Worm (Caenorhabditis elegans) whole organism, L4 larva: Measurements from ENCODE around the gene C37C3.12.

Experiments
- D1046.2 ChIP-seq: fragments of 200-800 bp; sonication (Bioruptor generic); IDR thresholded peaks from 2 replicates; pipeline ENCODE4 v1.3.6; 2022; ENCODE audit warnings: missing genetic modification characterization, missing compliant biosample characterization
- R02D3.7 ChIP-seq: fragments of 150-350 bp; sonication (generic microtip); optimal IDR thresholded peaks from 3 replicates; lab custom pipeline; 2014; ENCODE audit warnings: missing biosample characterization, missing genetic modification characterization
- Y48G9A.11 ChIP-seq: fragments of 200-800 bp; sonication (Bioruptor generic); IDR thresholded peaks from 2 replicates; pipeline ENCODE4 v1.3.6; 2022; ENCODE audit warnings: missing genetic modification reagents, missing genetic modification characterization, missing compliant biosample characterization
- Y5F2A.4 ChIP-seq: fragments of 200-800 bp; sonication (Bioruptor generic); optimal IDR thresholded peaks from 2 replicates; lab custom pipeline; 2018; ENCODE audit warnings: mild to moderate bottlenecking, missing genetic modification characterization, missing compliant biosample characterization
- Y75B8A.6 ChIP-seq: fragments of 200-800 bp; sonication (Bioruptor generic); IDR thresholded peaks from 2 replicates; pipeline ENCODE4 v1.3.6; 2022; ENCODE audit warnings: missing genetic modification reagents, missing genetic modification characterization, missing compliant biosample characterization
- aha-1 ChIP-seq: fragments of 150-350 bp; peaks from one replicate; lab custom pipeline; 2014; ENCODE audit warnings: missing biosample characterization, missing genetic modification characterization
- ceh-20 ChIP-seq: fragments of 200-800 bp; sonication (Bioruptor generic); IDR thresholded peaks from 2 replicates; pipeline ENCODE4 v1.3.6; 2022; ENCODE audit warnings: missing genetic modification reagents, missing genetic modification characterization, missing compliant biosample characterization
- daf-16 ChIP-seq, 3 experiments: sonication (generic microtip); optimal IDR thresholded peaks; 2 replicates each; lab custom pipeline; 2016 to 2017; ENCODE audit warnings: missing genetic modification characterization in 3 of 3, missing genetic modification reagents in 3 of 3, mild to moderate bottlenecking in 2 of 3, missing compliant biosample characterization in 2 of 3, missing biosample characterization in 1 of 3, moderate library complexity in 1 of 3
- daf-8 ChIP-seq: fragments of 200-800 bp; sonication (Bioruptor generic); IDR thresholded peaks from 2 replicates; pipeline ENCODE4 v1.3.6; 2022; ENCODE audit warnings: missing genetic modification characterization, missing compliant biosample characterization
- dmd-6 ChIP-seq: fragments of 200-800 bp; sonication (Bioruptor generic); IDR thresholded peaks from 2 replicates; pipeline ENCODE4 v1.3.6; 2022; ENCODE audit warnings: missing genetic modification reagents, missing genetic modification characterization, missing compliant biosample characterization
- dve-1 ChIP-seq: sonication (generic microtip); optimal IDR thresholded peaks from 2 replicates; lab custom pipeline; 2017; ENCODE audit warnings: antibody characterized with exemption, mild to moderate bottlenecking, missing genetic modification characterization, missing compliant biosample characterization; ENCODE audit not compliant: insufficient read depth
- egl-43 ChIP-seq: fragments of 200-800 bp; sonication (Bioruptor generic); IDR thresholded peaks from 2 replicates; pipeline ENCODE4 v1.3.6; 2022; ENCODE audit warnings: missing genetic modification reagents, missing genetic modification characterization, missing compliant biosample characterization
- fkh-10 ChIP-seq: fragments of 150-350 bp; optimal IDR thresholded peaks from 2 replicates; lab custom pipeline; 2014; ENCODE audit warnings: missing biosample characterization, missing genetic modification reagents, missing genetic modification characterization
- hlh-11 ChIP-seq: fragments of 200-800 bp; sonication (Bioruptor generic); optimal IDR thresholded peaks from 2 replicates; lab custom pipeline; 2018; ENCODE audit warnings: mild to moderate bottlenecking, missing genetic modification characterization, missing compliant biosample characterization
- lim-7 ChIP-seq: fragments of 200-800 bp; sonication (Bioruptor generic); IDR thresholded peaks from 2 replicates; pipeline ENCODE4 v1.3.6; 2022; ENCODE audit warnings: missing genetic modification characterization, missing compliant biosample characterization
- lin-39 ChIP-seq: fragments of 150-350 bp; optimal IDR thresholded peaks from 2 replicates; lab custom pipeline; 2014; ENCODE audit warnings: missing biosample characterization, missing genetic modification reagents, missing genetic modification characterization
- lir-3 ChIP-seq: sonication (generic microtip); optimal IDR thresholded peaks from 2 replicates; lab custom pipeline; 2016; ENCODE audit warnings: mild to moderate bottlenecking, missing genetic modification characterization, missing compliant biosample characterization
- madf-9 ChIP-seq: fragments of 200-800 bp; sonication (Bioruptor generic); conservative IDR thresholded peaks from 2 replicates; pipeline ENCODE4 v1.3.6; 2022; ENCODE audit warnings: missing genetic modification reagents, missing genetic modification characterization, missing compliant biosample characterization
- mdl-1 ChIP-seq, 2 experiments: fragments of 150-350 bp in 1 of 2; sonication (generic microtip) in 1 of 2; optimal IDR thresholded peaks; 2 replicates each; lab custom pipeline; 2014 to 2017; ENCODE audit warnings: missing biosample characterization in 2 of 2, missing genetic modification characterization in 2 of 2
- mdt-29 ChIP-seq: fragments of 200-800 bp; sonication (Bioruptor generic); IDR thresholded peaks from 2 replicates; pipeline ENCODE4 v1.3.6; 2022; ENCODE audit warnings: missing genetic modification reagents, missing genetic modification characterization, missing compliant biosample characterization
- mes-2 ChIP-seq: sonication (generic microtip); optimal IDR thresholded peaks from 2 replicates; lab custom pipeline; 2016; ENCODE audit warnings: missing genotype, mild to moderate bottlenecking, missing genetic modification characterization, missing compliant biosample characterization; ENCODE audit not compliant: poor library complexity, severe bottlenecking
- nhr-11 ChIP-seq: fragments of 150-350 bp; optimal IDR thresholded peaks from 2 replicates; lab custom pipeline; 2014; ENCODE audit warnings: missing biosample characterization, missing genetic modification characterization
- nhr-25 ChIP-seq: sonication (generic microtip); optimal IDR thresholded peaks from 2 replicates; lab custom pipeline; 2017; ENCODE audit warnings: missing genetic modification characterization, mild to moderate bottlenecking, missing compliant biosample characterization, antibody characterized with exemption, moderate library complexity, borderline replicate concordance; ENCODE audit not compliant: insufficient read depth
- nhr-28 ChIP-seq: fragments of 150-350 bp; optimal IDR thresholded peaks from 2 replicates; lab custom pipeline; 2014; ENCODE audit warnings: missing biosample characterization, missing genetic modification characterization
- nhr-48 ChIP-seq: sonication (generic microtip); optimal IDR thresholded peaks from 2 replicates; lab custom pipeline; 2016; ENCODE audit warnings: mild to moderate bottlenecking, missing genetic modification characterization, missing compliant biosample characterization
- nhr-6 ChIP-seq: fragments of 150-350 bp; optimal IDR thresholded peaks from 2 replicates; lab custom pipeline; 2014; ENCODE audit warnings: missing biosample characterization, missing genetic modification characterization
- nhr-77 ChIP-seq: fragments of 150-350 bp; optimal IDR thresholded peaks from 2 replicates; lab custom pipeline; 2014; ENCODE audit warnings: missing biosample characterization, missing genetic modification characterization
- php-3 ChIP-seq: fragments of 200-800 bp; sonication (Bioruptor generic); IDR thresholded peaks from 2 replicates; pipeline ENCODE4 v1.3.6; 2022; ENCODE audit warnings: missing genetic modification reagents, missing genetic modification characterization, missing compliant biosample characterization
- pqm-1 ChIP-seq: sonication (generic microtip); optimal IDR thresholded peaks from 2 replicates; lab custom pipeline; 2017; ENCODE audit warnings: missing biosample characterization, missing genetic modification characterization
- sdz-12 ChIP-seq: fragments of 200-800 bp; sonication (Bioruptor generic); optimal IDR thresholded peaks from 2 replicates; lab custom pipeline; 2018; ENCODE audit warnings: mild to moderate bottlenecking, missing genetic modification characterization, missing compliant biosample characterization
- set-16 ChIP-seq: fragments of 200-800 bp; sonication (Bioruptor generic); IDR thresholded peaks from 2 replicates; pipeline ENCODE4 v1.3.6; 2022; ENCODE audit warnings: missing genetic modification reagents, missing genetic modification characterization, missing compliant biosample characterization
- skn-1 ChIP-seq: fragments of 150-350 bp; optimal IDR thresholded peaks from 2 replicates; lab custom pipeline; 2014; ENCODE audit warnings: missing biosample characterization, missing genetic modification characterization
- spr-1 ChIP-seq: sonication (generic microtip); optimal IDR thresholded peaks from 2 replicates; lab custom pipeline; 2016; ENCODE audit warnings: mild to moderate bottlenecking, missing genetic modification characterization, missing compliant biosample characterization
- tra-1 ChIP-seq: fragments of 200-800 bp; sonication (Bioruptor generic); IDR thresholded peaks from 2 replicates; pipeline ENCODE4 v1.3.6; 2022; ENCODE audit warnings: missing genetic modification reagents, missing genetic modification characterization, missing compliant biosample characterization
- unc-39 ChIP-seq: sonication (generic microtip); optimal IDR thresholded peaks from 2 replicates; lab custom pipeline; 2017; ENCODE audit warnings: missing biosample characterization, missing genetic modification characterization
- zfp-2 ChIP-seq: sonication (generic microtip); optimal IDR thresholded peaks from 2 replicates; lab custom pipeline; 2016; ENCODE audit warnings: mild to moderate bottlenecking, missing genetic modification characterization, missing compliant biosample characterization
- zfp-3 ChIP-seq: fragments of 200-800 bp; sonication (Bioruptor generic); conservative IDR thresholded peaks from 2 replicates; pipeline ENCODE4 v1.3.6; 2022; ENCODE audit warnings: missing genetic modification reagents, missing genetic modification characterization, missing compliant biosample characterization
- ztf-11 ChIP-seq: fragments of 150-350 bp; optimal IDR thresholded peaks from 2 replicates; lab custom pipeline; 2014; ENCODE audit warnings: missing biosample characterization, missing genetic modification characterization

Gene C37C3.12

DNA sequence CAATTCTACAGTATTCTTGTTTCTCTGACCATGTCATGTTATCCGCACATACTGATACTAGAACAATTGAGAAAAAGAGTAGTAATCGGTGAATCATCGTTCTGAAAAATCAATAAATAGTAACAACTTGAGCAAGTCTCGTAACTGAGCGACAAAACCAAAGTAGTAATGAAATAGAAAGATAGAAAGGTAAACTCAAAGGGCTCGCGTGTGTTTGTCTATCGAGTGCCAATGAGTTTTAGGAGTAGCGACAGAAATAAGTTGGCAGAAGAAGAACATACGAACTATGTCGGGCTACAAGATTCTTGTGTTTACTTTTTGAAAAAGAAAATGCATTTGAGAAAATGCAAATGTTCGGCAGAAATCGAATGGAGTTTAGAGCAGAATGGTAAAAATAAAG is at the start of gene C37C3.12:
Gene C37C3.12 (minus strand): TSS at position 101 of the 400 bp plus-strand sequence.
- TF ChIP-seq D1046.2 (GFP tag; lab: Robert Waterston, UW), result no peak
- no peak for TF ChIP-seq daf-8 (GFP tag; lab: Robert Waterston, UW)
- TF ChIP-seq tra-1 (GFP tag; lab: Robert Waterston, UW), result no peak
- TF ChIP-seq sdz-12 (GFP tag; lab: Kevin White, UChicago), result no peak
- no peak for TF ChIP-seq R02D3.7 (tag; lab: Kevin White, UChicago)
- TF ChIP-seq mdt-29 (GFP tag; lab: Robert Waterston, UW), result no peak
- no peak for TF ChIP-seq lin-39
- no peak for TF ChIP-seq Y75B8A.6 (GFP tag; lab: Robert Waterston, UW)
- no peak for TF ChIP-seq lim-7 (GFP tag; lab: Robert Waterston, UW)
- no peak for TF ChIP-seq egl-43

DNA sequence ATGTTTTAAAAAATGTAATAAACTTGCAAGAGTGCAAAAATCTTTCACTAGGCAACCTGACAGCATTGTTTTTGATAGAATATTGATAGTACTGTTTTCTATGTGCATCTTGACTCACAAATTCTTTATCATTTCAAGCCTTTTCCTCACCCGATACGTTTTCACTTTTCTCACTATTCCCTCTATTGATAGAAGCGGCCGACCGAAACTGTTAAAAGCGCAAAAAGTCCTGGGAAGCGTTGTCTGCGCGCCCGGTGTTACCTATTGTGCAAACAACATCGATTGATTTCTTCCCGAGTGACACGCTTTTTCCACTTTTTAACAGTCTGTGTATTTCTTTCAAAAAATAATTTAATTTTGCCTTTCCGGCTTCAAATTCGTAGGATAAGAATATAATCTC is 48.7 kb upstream of the C37C3.12 start:
- TF ChIP-seq madf-9 (GFP tag; lab: Robert Waterston, UW) (no peak), mes-2 (tag; lab: Kevin White, UChicago) (peak; percentile 22), set-16 (GFP tag; lab: Robert Waterston, UW) (no peak), php-3 (GFP tag; lab: Robert Waterston, UW) (no peak), daf-8 (GFP tag; lab: Robert Waterston, UW) (no peak), Y48G9A.11 (GFP tag; lab: Robert Waterston, UW) (no peak), ceh-20 (GFP tag; lab: Robert Waterston, UW) (no peak), dmd-6 (peak; percentile 45), skn-1 (tag; lab: Kevin White, UChicago) (no peak), fkh-10 (GFP tag; lab: Kevin White, UChicago) (no peak), nhr-6 (tag; lab: Kevin White, UChicago) (peak; percentile 9), lim-7 (GFP tag; lab: Robert Waterston, UW) (no peak), nhr-77 (tag; lab: Kevin White, UChicago) (no peak), unc-39 (tag; lab: Kevin White, UChicago) (no peak), dve-1 (tag; lab: Kevin White, UChicago) (peak; percentile 43), D1046.2 (GFP tag; lab: Robert Waterston, UW) (no peak), sdz-12 (GFP tag; lab: Kevin White, UChicago) (no peak), ztf-11 (no peak), daf-16 (GFP tag; optimal IDR thresholded peaks at IDR 0.05; lab: Kevin White, UChicago) (no peak), daf-16 (tag; optimal IDR thresholded peaks at IDR 0.05; lab: Kevin White, UChicago) (peak; percentile 69), spr-1 (tag; lab: Kevin White, UChicago) (no peak), nhr-48 (tag; lab: Kevin White, UChicago) (no peak), nhr-28 (tag; lab: Kevin White, UChicago) (peak; percentile 37), zfp-3 (GFP tag; lab: Robert Waterston, UW) (no peak), zfp-2 (no peak), mdl-1 (tag; optimal IDR thresholded peaks at IDR 0.05; lab: Kevin White, UChicago) (no peak), pqm-1 (peak; percentile 80), lir-3 (tag; lab: Kevin White, UChicago) (no peak), hlh-11 (tag; lab: Kevin White, UChicago) (peak; percentile 54), nhr-25 (no peak)
- TF ChIP-seq, all 104 proteins: peak for 8

DNA sequence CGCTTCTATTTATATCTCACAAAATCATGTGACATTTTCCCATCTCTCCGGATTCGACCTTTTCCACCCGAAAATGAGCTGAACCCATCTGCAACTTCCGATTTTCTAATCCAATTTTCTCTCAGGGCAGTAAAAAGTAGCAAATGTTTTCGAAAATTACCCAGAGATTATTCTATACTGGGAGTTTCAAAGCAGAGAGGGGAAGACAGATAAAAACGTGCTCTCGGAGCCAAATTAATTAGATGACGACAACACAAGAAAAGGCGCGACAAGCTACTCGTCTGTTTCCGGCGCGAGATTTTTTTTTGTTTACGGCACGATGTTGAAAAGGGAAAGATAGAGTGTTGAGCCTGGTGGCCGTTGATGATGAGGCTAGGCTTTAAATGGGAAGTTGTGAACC is 45.1 kb upstream of the C37C3.12 start:
- TF ChIP-seq nhr-11 (tag; lab: Kevin White, UChicago) (peak; percentile 1), aha-1 (tag; lab: Kevin White, UChicago) (peak; percentile 84), Y5F2A.4 (GFP tag; lab: Kevin White, UChicago) (no peak)
